Worm (Caenorhabditis elegans) whole organism, young adult: ENCODE results near the gene B0334.5.

ENCODE experiments used
- B0336.3 ChIP-seq: fragments of 200-800 bp; sonication (Bioruptor generic); IDR thresholded peaks from 2 replicates; pipeline ENCODE4 v1.3.6; 2022; ENCODE audit warnings: missing genetic modification characterization, missing compliant biosample characterization
- D2030.7 ChIP-seq: fragments of 200-800 bp; sonication (Bioruptor generic); IDR thresholded peaks from 2 replicates; pipeline ENCODE4 v1.3.6; 2022; ENCODE audit warnings: missing genetic modification reagents, missing genetic modification characterization, missing compliant biosample characterization
- F10E7.11 ChIP-seq: sonication (generic microtip); optimal IDR thresholded peaks from 2 replicates; lab custom pipeline; 2017; ENCODE audit warnings: mild to moderate bottlenecking, missing genetic modification characterization, moderate library complexity, missing compliant biosample characterization
- F22D6.2 ChIP-seq: sonication (generic microtip); optimal IDR thresholded peaks from 2 replicates; lab custom pipeline; 2016; ENCODE audit warnings: mild to moderate bottlenecking, missing genetic modification characterization, missing compliant biosample characterization
- F37B4.10 ChIP-seq: fragments of 200-800 bp; sonication (Bioruptor generic); IDR thresholded peaks from 2 replicates; pipeline ENCODE4 v1.3.6; 2022; ENCODE audit warnings: missing genetic modification characterization, missing compliant biosample characterization
- F39B2.1 ChIP-seq: fragments of 200-800 bp; sonication (Bioruptor generic); IDR thresholded peaks from 2 replicates; pipeline ENCODE4 v1.3.6; 2022; ENCODE audit warnings: missing genetic modification reagents, missing genetic modification characterization, missing compliant biosample characterization
- F49E8.2 ChIP-seq: sonication (generic microtip); optimal IDR thresholded peaks from 3 replicates; lab custom pipeline; 2017; ENCODE audit warnings: missing genetic modification characterization, mild to moderate bottlenecking, missing compliant biosample characterization, antibody characterized with exemption, moderate library complexity; ENCODE audit not compliant: insufficient read depth
- F52B5.7 ChIP-seq: sonication (generic microtip); optimal IDR thresholded peaks from 2 replicates; lab custom pipeline; 2016; ENCODE audit warnings: mild to moderate bottlenecking, missing genetic modification characterization, missing compliant biosample characterization
- K11D2.4 ChIP-seq: fragments of 200-800 bp; sonication (Bioruptor generic); IDR thresholded peaks from 2 replicates; pipeline ENCODE4 v1.3.6; 2022; ENCODE audit warnings: missing genetic modification reagents, missing genetic modification characterization, missing compliant biosample characterization
- Y53G8AR.9 ChIP-seq: fragments of 200-800 bp; sonication (Bioruptor generic); conservative IDR thresholded peaks from 2 replicates; pipeline ENCODE4 v1.3.6; 2022; ENCODE audit warnings: missing genetic modification reagents, missing genetic modification characterization, missing compliant biosample characterization
- Y79H2A.3 ChIP-seq: fragments of 200-800 bp; sonication (Bioruptor generic); conservative IDR thresholded peaks from 2 replicates; pipeline ENCODE4 v1.3.6; 2022; ENCODE audit warnings: missing genetic modification reagents, missing genetic modification characterization, missing compliant biosample characterization
- attf-3 ChIP-seq: fragments of 200-800 bp; sonication (Bioruptor generic); conservative IDR thresholded peaks from 2 replicates; pipeline ENCODE4 v1.3.6; 2022; ENCODE audit warnings: missing genetic modification reagents, missing genetic modification characterization, missing compliant biosample characterization
- attf-6 ChIP-seq: fragments of 200-800 bp; sonication (Bioruptor generic); IDR thresholded peaks from 2 replicates; pipeline ENCODE4 v1.3.6; 2022; ENCODE audit warnings: missing genetic modification reagents, missing genetic modification characterization, missing compliant biosample characterization
- ceh-40 ChIP-seq: fragments of 200-800 bp; sonication (Bioruptor generic); IDR thresholded peaks from 2 replicates; pipeline ENCODE4 v1.3.6; 2022; ENCODE audit warnings: missing genetic modification characterization, missing compliant biosample characterization
- ceh-79 ChIP-seq: sonication (generic microtip); optimal IDR thresholded peaks from 2 replicates; lab custom pipeline; 2017; ENCODE audit warnings: mild to moderate bottlenecking, missing genetic modification characterization, missing compliant biosample characterization
- die-1 ChIP-seq: sonication (generic microtip); optimal IDR thresholded peaks from 2 replicates; lab custom pipeline; 2016; ENCODE audit warnings: missing genotype, mild to moderate bottlenecking, missing genetic modification characterization, missing compliant biosample characterization
- efl-1 ChIP-seq: fragments of 150-350 bp; optimal IDR thresholded peaks from 2 replicates; lab custom pipeline; 2014; ENCODE audit warnings: missing biosample characterization, missing genetic modification reagents, missing genetic modification characterization
- egl-18 ChIP-seq: fragments of 200-800 bp; sonication (Bioruptor generic); IDR thresholded peaks from 2 replicates; pipeline ENCODE4 v1.3.6; 2022; ENCODE audit warnings: missing genetic modification reagents, missing genetic modification characterization, missing compliant biosample characterization
- ekl-4 ChIP-seq: fragments of 200-800 bp; sonication (Bioruptor generic); IDR thresholded peaks from 2 replicates; pipeline ENCODE4 v1.3.6; 2022; ENCODE audit warnings: missing genetic modification reagents, missing genetic modification characterization, missing compliant biosample characterization
- him-1 ChIP-seq: sonication (generic microtip); optimal IDR thresholded peaks from 2 replicates; lab custom pipeline; 2016; ENCODE audit warnings: missing genotype, missing genetic modification reagents, missing genetic modification characterization, missing compliant biosample characterization
- hlh-26 ChIP-seq: fragments of 200-800 bp; sonication (Bioruptor generic); conservative IDR thresholded peaks from 2 replicates; pipeline ENCODE4 v1.3.6; 2022; ENCODE audit warnings: missing genetic modification reagents, missing genetic modification characterization, missing compliant biosample characterization
- hmg-1.2 ChIP-seq: fragments of 200-800 bp; sonication (Bioruptor generic); IDR thresholded peaks from 2 replicates; pipeline ENCODE4 v1.3.6; 2022; ENCODE audit warnings: missing genetic modification reagents, missing genetic modification characterization, missing compliant biosample characterization
- hmg-20 ChIP-seq: fragments of 200-800 bp; sonication (Bioruptor generic); IDR thresholded peaks from 2 replicates; pipeline ENCODE4 v1.3.6; 2022; ENCODE audit warnings: missing genetic modification reagents, missing genetic modification characterization, missing compliant biosample characterization
- hsf-1 ChIP-seq: fragments of 200-800 bp; sonication (Bioruptor generic); IDR thresholded peaks from 2 replicates; pipeline ENCODE4 v1.3.6; 2022; ENCODE audit warnings: missing genetic modification reagents, missing genetic modification characterization, missing compliant biosample characterization
- lag-1 ChIP-seq: fragments of 200-800 bp; sonication (Bioruptor generic); IDR thresholded peaks from 2 replicates; pipeline ENCODE4 v1.3.6; 2022; ENCODE audit warnings: missing genetic modification reagents, missing genetic modification characterization, missing compliant biosample characterization
- let-607 ChIP-seq, 2 experiments: fragments of 200-800 bp in 1 of 2; sonication (Bioruptor generic) in 1 of 2; sonication (generic microtip) in 1 of 2; optimal IDR thresholded peaks; 2 replicates each; lab custom pipeline; 2016 to 2018; ENCODE audit warnings: mild to moderate bottlenecking in 2 of 2, missing compliant biosample characterization in 2 of 2, missing genetic modification characterization in 2 of 2, moderate library complexity in 2 of 2, missing genotype in 1 of 2
- lin-40 ChIP-seq: sonication (generic microtip); optimal IDR thresholded peaks from 2 replicates; lab custom pipeline; 2016; ENCODE audit warnings: missing genetic modification characterization, mild to moderate bottlenecking, missing compliant biosample characterization, missing genotype, missing genetic modification reagents
- lin-54 ChIP-seq: fragments of 200-800 bp; sonication (Bioruptor generic); optimal IDR thresholded peaks from 2 replicates; lab custom pipeline; 2018; ENCODE audit warnings: mild to moderate bottlenecking, missing genetic modification characterization, missing compliant biosample characterization
- mes-4 ChIP-seq: sonication (generic microtip); optimal IDR thresholded peaks from 2 replicates; lab custom pipeline; 2016; ENCODE audit warnings: missing genotype, missing genetic modification characterization, missing compliant biosample characterization
- nfya-2 ChIP-seq: fragments of 200-800 bp; sonication (Bioruptor generic); IDR thresholded peaks from 2 replicates; pipeline ENCODE4 v1.3.6; 2022; ENCODE audit warnings: missing genetic modification reagents, missing genetic modification characterization, missing compliant biosample characterization
- nfyb-1 ChIP-seq: fragments of 200-800 bp; sonication (Bioruptor generic); IDR thresholded peaks from 2 replicates; pipeline ENCODE4 v1.3.6; 2022; ENCODE audit warnings: missing genetic modification reagents, missing genetic modification characterization, missing compliant biosample characterization
- nhr-90 ChIP-seq: sonication (generic microtip); optimal IDR thresholded peaks from 2 replicates; lab custom pipeline; 2016; ENCODE audit warnings: missing genotype, mild to moderate bottlenecking, missing genetic modification characterization, missing compliant biosample characterization
- rec-8 ChIP-seq, 2 experiments: sonication (generic microtip); optimal IDR thresholded peaks; 2 replicates each; lab custom pipeline; 2016; ENCODE audit warnings: mild to moderate bottlenecking in 2 of 2, missing genetic modification characterization in 2 of 2, missing genetic modification reagents in 2 of 2, missing genotype in 2 of 2, missing biosample characterization in 1 of 2, missing compliant biosample characterization in 1 of 2, moderate library complexity in 1 of 2
- repo-1 ChIP-seq: sonication (generic microtip); optimal IDR thresholded peaks from 2 replicates; lab custom pipeline; 2017; ENCODE audit warnings: mild to moderate bottlenecking, missing genetic modification characterization, missing compliant biosample characterization
- rpc-1 ChIP-seq, 2 experiments: fragments of 150-350 bp in 1 of 2; sonication (generic microtip) in 1 of 2; optimal IDR thresholded peaks; 2 replicates each; lab custom pipeline; 2014 to 2018; ENCODE audit warnings: missing biosample characterization in 1 of 2, missing genetic modification characterization in 1 of 2, missing genetic modification reagents in 1 of 2, missing genotype in 1 of 2
- sdz-38 ChIP-seq: sonication (generic microtip); optimal IDR thresholded peaks from 2 replicates; lab custom pipeline; 2016; ENCODE audit warnings: missing genotype, missing genetic modification characterization, missing compliant biosample characterization
- sea-2 ChIP-seq: fragments of 200-800 bp; sonication (Bioruptor generic); IDR thresholded peaks from 2 replicates; pipeline ENCODE4 v1.3.6; 2022; ENCODE audit warnings: missing genetic modification characterization, missing compliant biosample characterization
- snpc-3.4 ChIP-seq: sonication (generic microtip); optimal IDR thresholded peaks from 2 replicates; lab custom pipeline; 2017; ENCODE audit warnings: missing genetic modification characterization, mild to moderate bottlenecking, missing compliant biosample characterization, antibody characterized with exemption, moderate library complexity, missing genotype, missing genetic modification reagents
- snpc-4 ChIP-seq, 5 experiments: fragments of 150-350 bp in 1 of 5; sonication (generic microtip) in 4 of 5; optimal IDR thresholded peaks; 2 replicates each; lab custom pipeline; 2014 to 2018; ENCODE audit warnings: missing genetic modification characterization in 5 of 5, missing biosample characterization in 3 of 5, antibody characterized with exemption in 2 of 5, mild to moderate bottlenecking in 2 of 5, missing compliant biosample characterization in 2 of 5, missing genotype in 2 of 5, moderate library complexity in 2 of 5, missing genetic modification reagents in 1 of 5
- tbx-9 ChIP-seq: sonication (generic microtip); optimal IDR thresholded peaks from 2 replicates; lab custom pipeline; 2016; ENCODE audit warnings: borderline replicate concordance, missing genetic modification characterization, inconsistent platforms, missing compliant biosample characterization
- unc-62 ChIP-seq: fragments of 150-350 bp; optimal IDR thresholded peaks from 2 replicates; lab custom pipeline; 2014; ENCODE audit warnings: missing biosample characterization, missing genetic modification reagents, missing genetic modification characterization
- xnd-1 ChIP-seq: sonication (generic microtip); optimal IDR thresholded peaks from 2 replicates; lab custom pipeline; 2016; ENCODE audit warnings: missing genotype, missing genetic modification reagents, missing genetic modification characterization, missing compliant biosample characterization
- zfh-2 ChIP-seq: fragments of 200-800 bp; sonication (Bioruptor generic); conservative IDR thresholded peaks from 2 replicates; pipeline ENCODE4 v1.3.6; 2022; ENCODE audit warnings: missing genetic modification reagents, missing genetic modification characterization, missing compliant biosample characterization
- ztf-22 ChIP-seq: fragments of 200-800 bp; sonication (Bioruptor generic); optimal IDR thresholded peaks from 2 replicates; lab custom pipeline; 2018; ENCODE audit warnings: mild to moderate bottlenecking, missing genetic modification characterization, moderate library complexity, missing compliant biosample characterization
- ztf-28 ChIP-seq: fragments of 200-800 bp; sonication (Bioruptor generic); IDR thresholded peaks from 2 replicates; pipeline ENCODE4 v1.3.6; 2022; ENCODE audit warnings: missing genetic modification reagents, missing genetic modification characterization, missing compliant biosample characterization

Gene B0334.5

DNA sequence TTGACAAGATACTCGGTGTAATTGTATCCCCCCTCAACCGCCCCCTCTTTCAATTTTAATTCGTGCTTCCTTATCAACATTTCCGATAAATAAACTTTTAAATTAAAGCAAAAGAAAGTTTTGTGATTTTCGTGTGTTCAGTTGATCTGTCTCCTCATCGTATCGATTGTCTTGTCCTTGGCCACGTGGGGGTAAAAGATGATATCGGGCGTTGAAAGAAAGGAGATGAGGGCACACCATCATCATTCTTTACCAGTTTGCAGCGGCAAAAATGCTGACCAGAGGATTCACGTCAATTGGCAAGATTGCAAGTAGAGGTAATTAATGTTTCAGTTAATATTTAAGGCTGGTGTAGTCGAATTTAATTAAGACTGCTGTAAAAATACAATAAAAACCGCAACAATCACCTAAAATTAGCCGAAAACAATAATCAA lies 49.8 kb downstream of the B0334.5 start, which contains the start of gene F54D5.7 (continued):
- TF ChIP-seq let-607 (tag; optimal IDR thresholded peaks at IDR 0.05; lab: Kevin White, UChicago) (peak in 1 of 2 experiments; percentile 26), hmg-20 (peak; percentile 65), hlh-26 (GFP tag; lab: Robert Waterston, UW) (no peak), mes-4 (tag; lab: Kevin White, UChicago) (no peak), ekl-4 (peak; percentile 39; the same call in 1 of the 2 replicates), F22D6.2 (tag; lab: Kevin White, UChicago) (peak; percentile 11), xnd-1 (tag; lab: Kevin White, UChicago) (no peak), unc-62 (GFP tag; lab: Kevin White, UChicago) (no peak), F52B5.7 (peak; percentile 25), ceh-40 (0 out of 2 replicates have a peak, but pooled peaks have one; percentile 21), him-1 (tag; lab: Kevin White, UChicago) (no peak), rpc-1 (optimal IDR thresholded peaks at IDR 0.05; lab: Kevin White, UChicago) (no peak), rpc-1 (tag; optimal IDR thresholded peaks at IDR 0.05; lab: Kevin White, UChicago) (no peak), snpc-4 (GFP tag; optimal IDR thresholded peaks at IDR 0.05; lab: Kevin White, UChicago) (no peak), snpc-4 (tag; optimal IDR thresholded peaks at IDR 0.05; lab: Kevin White, UChicago) (peak in 3 of 4 experiments; percentile 25 to 64 (median 51)), hmg-1.2 (peak; percentile 33; the same call in 1 of the 2 replicates), D2030.7 (GFP tag; lab: Robert Waterston, UW) (no peak), tbx-9 (tag; lab: Kevin White, UChicago) (no peak), F10E7.11 (tag; lab: Kevin White, UChicago) (peak; percentile 39), F37B4.10 (no peak), F49E8.2 (tag; lab: Kevin White, UChicago) (peak; percentile 52), snpc-3.4 (tag; lab: Kevin White, UChicago) (peak; percentile 70), rec-8 (tag; optimal IDR thresholded peaks at IDR 0.05; lab: Kevin White, UChicago) (no peak), egl-18 (GFP tag; lab: Robert Waterston, UW) (no peak), Y79H2A.3 (GFP tag; lab: Robert Waterston, UW) (no peak), sea-2 (GFP tag; lab: Robert Waterston, UW) (no peak), attf-6 (GFP tag; lab: Robert Waterston, UW) (peak; percentile 43; the same call in 1 of the 2 replicates), efl-1 (GFP tag; lab: Kevin White, UChicago) (no peak), sdz-38 (tag; lab: Kevin White, UChicago) (no peak), die-1 (peak; percentile 50), ztf-22 (GFP tag; lab: Kevin White, UChicago) (no peak), Y53G8AR.9 (GFP tag; lab: Robert Waterston, UW) (peak; percentile 88), nfyb-1 (GFP tag; lab: Robert Waterston, UW) (peak; percentile 84; the same call in 1 of the 2 replicates), nhr-90 (tag; lab: Kevin White, UChicago) (peak; percentile 34), K11D2.4 (GFP tag; lab: Robert Waterston, UW) (peak; percentile 60; the same call in 1 of the 2 replicates), F39B2.1 (GFP tag; lab: Robert Waterston, UW) (no peak), lag-1 (no peak), repo-1 (peak; percentile 81), lin-54 (GFP tag; lab: Kevin White, UChicago) (peak; percentile 76), hsf-1 (GFP tag; lab: Robert Waterston, UW) (peak; percentile 74), attf-3 (0 out of 2 replicates have a peak, but pooled peaks have one; percentile 35), nfya-2 (GFP tag; lab: Robert Waterston, UW) (no peak), zfh-2 (GFP tag; lab: Robert Waterston, UW) (0 out of 2 replicates have a peak, but pooled peaks have one; percentile 9), ztf-28 (GFP tag; lab: Robert Waterston, UW) (no peak), B0336.3 (peak; percentile 91), ceh-79 (tag; lab: Kevin White, UChicago) (no peak), lin-40 (tag; lab: Kevin White, UChicago) (peak; percentile 21)
